Fruit fly (Drosophila melanogaster): ENCODE data around the gene CG45101.

CG45101 gene

dm6 chr3L:11084557-11085231 is 19.9 kb downstream of the CG45101 start (continued):
- TF ChIP-seq NFAT (GFP tag; IDR thresholded peaks at IDR 0.05) (peak; percentile 86), br (optimal IDR thresholded peaks at IDR 0.05) (no peak), Chrac-16 (GFP tag; optimal IDR thresholded peaks at IDR 0.05) (peak; percentile 95), ci (GFP tag; IDR thresholded peaks at IDR 0.05) (peak; percentile 99), CG3847 (GFP tag; IDR thresholded peaks at IDR 0.05) (peak; percentile 90), Hmx (GFP tag; optimal IDR thresholded peaks at IDR 0.05) (peak; percentile 89), CG17328 (GFP tag; IDR thresholded peaks at IDR 0.05) (peak; percentile 99), Bteb2 (GFP tag; optimal IDR thresholded peaks at IDR 0.05) (peak; percentile 94), vfl (GFP tag; optimal IDR thresholded peaks at IDR 0.05) (peak; percentile 76), CG2712 (tag; optimal IDR thresholded peaks at IDR 0.05) (peak; percentile 98), dmrt11E (tag; optimal IDR thresholded peaks at IDR 0.05) (peak; percentile 98), Dp (GFP tag; optimal IDR thresholded peaks at IDR 0.05) (peak; percentile 12), lilli (GFP tag; optimal IDR thresholded peaks at IDR 0.05) (peak; percentile 95), E2f2 (GFP tag; IDR thresholded peaks at IDR 0.05) (peak; percentile 80), Dref (GFP tag; IDR thresholded peaks at IDR 0.05) (no peak), zf30C (GFP tag; optimal IDR thresholded peaks at IDR 0.05) (peak; percentile 91), CoRest (tag; optimal IDR thresholded peaks at IDR 0.05) (peak; percentile 97), onecut (GFP tag; IDR thresholded peaks at IDR 0.05) (peak; percentile 91), fru (optimal IDR thresholded peaks at IDR 0.05) (no peak), jing (GFP tag; optimal IDR thresholded peaks at IDR 0.05) (peak; percentile 93), chif (GFP tag; optimal IDR thresholded peaks at IDR 0.05) (peak; percentile 98), lbe (GFP tag; optimal IDR thresholded peaks at IDR 0.05) (no peak), ATbp (GFP tag; optimal IDR thresholded peaks at IDR 0.05) (peak; percentile 95), CG7357 (GFP tag; IDR thresholded peaks at IDR 0.05) (peak; percentile 87; the same call in 2 of the 3 replicates), odd (GFP tag; optimal IDR thresholded peaks at IDR 0.05) (peak; percentile 95), caup (GFP tag; optimal IDR thresholded peaks at IDR 0.05; ENCODE audit: severe bottlenecking) (peak; percentile 92), CG9727 (GFP tag; optimal IDR thresholded peaks at IDR 0.05) (peak; percentile 98), maf-S (GFP tag; optimal IDR thresholded peaks at IDR 0.05) (peak; percentile 93), CG14860 (GFP tag; IDR thresholded peaks at IDR 0.05; ENCODE audit: partially characterized antibody) (no peak), HLH4C (GFP tag; IDR thresholded peaks at IDR 0.05; ENCODE audit: partially characterized antibody) (no peak), CG1647 (GFP tag; optimal IDR thresholded peaks at IDR 0.05) (peak; percentile 91), pnt (GFP tag; optimal IDR thresholded peaks at IDR 0.05) (peak; percentile 96), HmgZ (tag; optimal IDR thresholded peaks at IDR 0.05) (peak; percentile 94), phol (tag; optimal IDR thresholded peaks at IDR 0.05) (peak; percentile 95), psq (GFP tag; optimal IDR thresholded peaks at IDR 0.05) (peak; percentile 91), CG13287 (GFP tag; IDR thresholded peaks at IDR 0.05; ENCODE audit: partially characterized antibody) (no peak), cad (GFP tag; optimal IDR thresholded peaks at IDR 0.05) (no peak), CG13894 (tag; optimal IDR thresholded peaks at IDR 0.05) (no peak), D19B (GFP tag; optimal IDR thresholded peaks at IDR 0.05) (peak; percentile 66), CG18262 (tag; optimal IDR thresholded peaks at IDR 0.05) (peak; percentile 98), YL-1 (GFP tag; optimal IDR thresholded peaks at IDR 0.05) (peak; percentile 91), bcd (GFP tag; optimal IDR thresholded peaks at IDR 0.05) (peak; percentile 95), HmgD (GFP tag; optimal IDR thresholded peaks at IDR 0.05) (peak; percentile 82), Aef1 (GFP tag; IDR thresholded peaks at IDR 0.05) (peak; percentile 94), pros (GFP tag; optimal IDR thresholded peaks at IDR 0.05) (peak; percentile 73), CG8765 (GFP tag; IDR thresholded peaks at IDR 0.05) (peak; percentile 87), sima (GFP tag; optimal IDR thresholded peaks at IDR 0.05) (peak; percentile 91), Neu2 (GFP tag; optimal IDR thresholded peaks at IDR 0.05; ENCODE audit: borderline replicate concordance) (peak; percentile 86), dati (GFP tag; IDR thresholded peaks at IDR 0.05) (peak; percentile 90), Rx (GFP tag; IDR thresholded peaks at IDR 0.05) (peak; percentile 95), Six4 (GFP tag; optimal IDR thresholded peaks at IDR 0.05) (peak; percentile 96)

Measured in whole organism, embryonic.